Worm (Caenorhabditis elegans) whole organism, late embryonic: ENCODE measurements around the gene C05D9.9.

ENCODE experiments used
- C08G9.2 ChIP-seq: sonication (generic microtip); optimal IDR thresholded peaks from 2 replicates; lab custom pipeline; 2016; ENCODE audit warnings: mild to moderate bottlenecking, missing genetic modification characterization, moderate library complexity, missing compliant biosample characterization
- C38D4.7 ChIP-seq: fragments of 200-800 bp; sonication (Bioruptor generic); optimal IDR thresholded peaks from 2 replicates; lab custom pipeline; 2018; ENCODE audit warnings: mild to moderate bottlenecking, missing genetic modification characterization, moderate library complexity, missing compliant biosample characterization
- K02D7.2 ChIP-seq: sonication (generic microtip); optimal IDR thresholded peaks from 2 replicates; lab custom pipeline; 2017; ENCODE audit warnings: mild to moderate bottlenecking, missing genetic modification characterization, missing compliant biosample characterization
- K09A11.1 ChIP-seq: sonication (generic microtip); optimal IDR thresholded peaks from 2 replicates; lab custom pipeline; 2017; ENCODE audit warnings: antibody characterized with exemption, mild to moderate bottlenecking, missing genetic modification characterization, missing compliant biosample characterization; ENCODE audit not compliant: insufficient read depth
- T23F11.4 ChIP-seq: fragments of 200-800 bp; sonication (Bioruptor generic); optimal IDR thresholded peaks from 2 replicates; lab custom pipeline; 2018; ENCODE audit warnings: mild to moderate bottlenecking, missing genetic modification characterization, missing compliant biosample characterization
- Y22D7AL.16 ChIP-seq: sonication (generic microtip); optimal IDR thresholded peaks from 2 replicates; lab custom pipeline; 2016; ENCODE audit warnings: missing genetic modification characterization, missing compliant biosample characterization
- ceh-14 ChIP-seq: sonication (generic microtip); optimal IDR thresholded peaks from 2 replicates; lab custom pipeline; 2016; ENCODE audit warnings: missing genotype, missing genetic modification characterization, missing compliant biosample characterization
- ceh-19 ChIP-seq: fragments of 200-800 bp; sonication (Bioruptor generic); optimal IDR thresholded peaks from 2 replicates; lab custom pipeline; 2018; ENCODE audit warnings: mild to moderate bottlenecking, missing genetic modification characterization, missing compliant biosample characterization
- ceh-2 ChIP-seq: sonication (generic microtip); optimal IDR thresholded peaks from 2 replicates; lab custom pipeline; 2016; ENCODE audit warnings: missing genotype, missing genetic modification characterization, missing compliant biosample characterization
- ceh-24 ChIP-seq: sonication (generic microtip); optimal IDR thresholded peaks from 2 replicates; lab custom pipeline; 2016; ENCODE audit warnings: mild to moderate bottlenecking, missing genetic modification characterization, missing compliant biosample characterization
- ceh-31 ChIP-seq: sonication (generic microtip); optimal IDR thresholded peaks from 2 replicates; lab custom pipeline; 2016; ENCODE audit warnings: missing genetic modification characterization, missing compliant biosample characterization
- ceh-34 ChIP-seq: sonication (generic microtip); optimal IDR thresholded peaks from 2 replicates; lab custom pipeline; 2016; ENCODE audit warnings: mild to moderate bottlenecking, missing genetic modification characterization, missing compliant biosample characterization
- ceh-6 ChIP-seq: fragments of 200-800 bp; sonication (Bioruptor generic); optimal IDR thresholded peaks from 2 replicates; lab custom pipeline; 2018; ENCODE audit warnings: mild to moderate bottlenecking, missing genetic modification characterization, missing compliant biosample characterization
- ceh-9 ChIP-seq: sonication (generic microtip); optimal IDR thresholded peaks from 2 replicates; lab custom pipeline; 2016; ENCODE audit warnings: mild to moderate bottlenecking, missing genetic modification characterization, inconsistent platforms, missing compliant biosample characterization
- che-1 ChIP-seq: sonication (generic microtip); optimal IDR thresholded peaks from 2 replicates; lab custom pipeline; 2016; ENCODE audit warnings: mild to moderate bottlenecking, missing genetic modification characterization, missing compliant biosample characterization
- dmd-4 ChIP-seq: sonication (generic microtip); optimal IDR thresholded peaks from 2 replicates; lab custom pipeline; 2016; ENCODE audit warnings: borderline replicate concordance, missing genetic modification characterization, missing compliant biosample characterization
- dve-1 ChIP-seq: sonication (generic microtip); optimal IDR thresholded peaks from 2 replicates; lab custom pipeline; 2017; ENCODE audit warnings: antibody characterized with exemption, mild to moderate bottlenecking, missing genetic modification characterization, missing compliant biosample characterization
- elt-2 ChIP-seq: sonication (generic microtip); optimal IDR thresholded peaks from 2 replicates; lab custom pipeline; 2016; ENCODE audit warnings: missing genetic modification reagents, missing genetic modification characterization, missing compliant biosample characterization
- elt-4 ChIP-seq: sonication (generic microtip); optimal IDR thresholded peaks from 2 replicates; lab custom pipeline; 2016; ENCODE audit warnings: missing genetic modification characterization, missing compliant biosample characterization
- ets-4 ChIP-seq: sonication (generic microtip); optimal IDR thresholded peaks from 2 replicates; lab custom pipeline; 2016; ENCODE audit warnings: missing genetic modification characterization, missing compliant biosample characterization
- eyg-1 ChIP-seq: sonication (generic microtip); optimal IDR thresholded peaks from 2 replicates; lab custom pipeline; 2016; ENCODE audit warnings: missing genotype, missing genetic modification characterization, missing compliant biosample characterization
- fax-1 ChIP-seq: sonication (generic microtip); optimal IDR thresholded peaks from 2 replicates; lab custom pipeline; 2016; ENCODE audit warnings: missing genotype, missing genetic modification characterization, missing compliant biosample characterization
- fkh-10 ChIP-seq: fragments of 150-350 bp; optimal IDR thresholded peaks from 2 replicates; lab custom pipeline; 2014; ENCODE audit warnings: missing biosample characterization, missing genetic modification reagents, missing genetic modification characterization
- fkh-6 ChIP-seq: sonication (generic microtip); optimal IDR thresholded peaks from 2 replicates; lab custom pipeline; 2016; ENCODE audit warnings: missing genetic modification characterization, missing compliant biosample characterization
- gmeb-2 ChIP-seq: sonication (generic microtip); optimal IDR thresholded peaks from 2 replicates; lab custom pipeline; 2016; ENCODE audit warnings: missing genetic modification characterization, inconsistent platforms, missing compliant biosample characterization
- hlh-13 ChIP-seq: fragments of 200-800 bp; sonication (Bioruptor generic); optimal IDR thresholded peaks from 2 replicates; lab custom pipeline; 2018; ENCODE audit warnings: mild to moderate bottlenecking, missing genetic modification characterization, missing compliant biosample characterization
- hlh-15 ChIP-seq: sonication (generic microtip); optimal IDR thresholded peaks from 2 replicates; lab custom pipeline; 2016; ENCODE audit warnings: missing genetic modification characterization, missing compliant biosample characterization
- hlh-6 ChIP-seq: sonication (generic microtip); optimal IDR thresholded peaks from 2 replicates; lab custom pipeline; 2016; ENCODE audit warnings: missing genotype, missing genetic modification characterization, missing compliant biosample characterization
- hlh-8 ChIP-seq: sonication (generic microtip); optimal IDR thresholded peaks from 2 replicates; lab custom pipeline; 2016; ENCODE audit warnings: missing genotype, missing genetic modification characterization, missing compliant biosample characterization
- lim-6 ChIP-seq: sonication (generic microtip); optimal IDR thresholded peaks from 2 replicates; lab custom pipeline; 2016; ENCODE audit warnings: missing genetic modification characterization, missing compliant biosample characterization
- lin-11 ChIP-seq: fragments of 200-800 bp; sonication (Bioruptor generic); optimal IDR thresholded peaks from 2 replicates; lab custom pipeline; 2018; ENCODE audit warnings: mild to moderate bottlenecking, missing genetic modification characterization, missing compliant biosample characterization
- madf-2 ChIP-seq: sonication (generic microtip); optimal IDR thresholded peaks from 2 replicates; lab custom pipeline; 2017; ENCODE audit warnings: missing genetic modification characterization, missing compliant biosample characterization
- mec-3 ChIP-seq: sonication (generic microtip); optimal IDR thresholded peaks from 2 replicates; lab custom pipeline; 2016; ENCODE audit warnings: borderline replicate concordance, missing genetic modification characterization, missing compliant biosample characterization
- nfya-1 ChIP-seq: sonication (generic microtip); optimal IDR thresholded peaks from 2 replicates; lab custom pipeline; 2017; ENCODE audit warnings: missing genetic modification characterization, mild to moderate bottlenecking, missing compliant biosample characterization, antibody characterized with exemption, moderate library complexity
- nhr-11 ChIP-seq: fragments of 150-350 bp; optimal IDR thresholded peaks from 2 replicates; lab custom pipeline; 2014; ENCODE audit warnings: missing biosample characterization, missing genetic modification characterization
- nhr-232 ChIP-seq: sonication (generic microtip); optimal IDR thresholded peaks from 2 replicates; lab custom pipeline; 2016; ENCODE audit warnings: missing genetic modification characterization, missing compliant biosample characterization
- npax-4 ChIP-seq: sonication (generic microtip); optimal IDR thresholded peaks from 2 replicates; lab custom pipeline; 2016; ENCODE audit warnings: missing genetic modification characterization, missing compliant biosample characterization
- odd-2 ChIP-seq: sonication (generic microtip); optimal IDR thresholded peaks from 2 replicates; lab custom pipeline; 2017; ENCODE audit warnings: antibody characterized with exemption, mild to moderate bottlenecking, missing genetic modification characterization, missing compliant biosample characterization
- pag-3 ChIP-seq: sonication (generic microtip); optimal IDR thresholded peaks from 2 replicates; lab custom pipeline; 2016; ENCODE audit warnings: missing compliant biosample characterization, missing genetic modification characterization, borderline replicate concordance
- pat-9 ChIP-seq: fragments of 200-800 bp; sonication (Bioruptor generic); optimal IDR thresholded peaks from 2 replicates; lab custom pipeline; 2018; ENCODE audit warnings: mild to moderate bottlenecking, missing genetic modification characterization, moderate library complexity, missing compliant biosample characterization
- pax-1 ChIP-seq: fragments of 150-350 bp; optimal IDR thresholded peaks from 2 replicates; lab custom pipeline; 2014; ENCODE audit warnings: missing biosample characterization, missing genetic modification characterization
- pha-4 ChIP-seq: fragments of 150-350 bp; optimal IDR thresholded peaks from 2 replicates; lab custom pipeline; 2018; ENCODE audit warnings: missing biosample characterization, missing genetic modification reagents, missing genetic modification characterization
- pqm-1 ChIP-seq: sonication (generic microtip); optimal IDR thresholded peaks from 2 replicates; lab custom pipeline; 2016; ENCODE audit warnings: missing genetic modification characterization, missing compliant biosample characterization
- pros-1 ChIP-seq: fragments of 150-350 bp; optimal IDR thresholded peaks from 2 replicates; lab custom pipeline; 2014; ENCODE audit warnings: missing biosample characterization, missing genetic modification reagents, missing genetic modification characterization
- ref-2 ChIP-seq: sonication (generic microtip); optimal IDR thresholded peaks from 2 replicates; lab custom pipeline; 2016; ENCODE audit warnings: missing genetic modification characterization, missing compliant biosample characterization
- rnt-1 ChIP-seq: sonication (generic microtip); optimal IDR thresholded peaks from 2 replicates; lab custom pipeline; 2016; ENCODE audit warnings: missing genetic modification characterization, missing compliant biosample characterization
- sdc-2 ChIP-seq: sonication (generic microtip); optimal IDR thresholded peaks from 2 replicates; lab custom pipeline; 2016; ENCODE audit warnings: missing genotype, missing genetic modification characterization, missing compliant biosample characterization
- sox-2 ChIP-seq: fragments of 200-800 bp; sonication (Bioruptor generic); IDR thresholded peaks from 2 replicates; pipeline ENCODE4 v1.3.6; 2022; ENCODE audit warnings: missing genetic modification reagents, missing genetic modification characterization, missing compliant biosample characterization
- syd-9 ChIP-seq: sonication (generic microtip); optimal IDR thresholded peaks from 2 replicates; lab custom pipeline; 2016; ENCODE audit warnings: mild to moderate bottlenecking, missing genetic modification characterization, moderate library complexity, missing compliant biosample characterization
- tbx-2 ChIP-seq: sonication (generic microtip); optimal IDR thresholded peaks from 2 replicates; lab custom pipeline; 2016; ENCODE audit warnings: missing genetic modification characterization, missing compliant biosample characterization
- tbx-7 ChIP-seq: sonication (generic microtip); optimal IDR thresholded peaks from 2 replicates; lab custom pipeline; 2016; ENCODE audit warnings: missing genotype, missing genetic modification characterization, missing compliant biosample characterization
- ttx-3 ChIP-seq: sonication (generic microtip); optimal IDR thresholded peaks from 2 replicates; lab custom pipeline; 2016; ENCODE audit warnings: missing genetic modification reagents, missing genetic modification characterization, missing compliant biosample characterization
- unc-86 ChIP-seq: sonication (generic microtip); optimal IDR thresholded peaks from 2 replicates; lab custom pipeline; 2016; ENCODE audit warnings: missing genetic modification characterization, missing compliant biosample characterization
- ztf-16 ChIP-seq: sonication (generic microtip); optimal IDR thresholded peaks from 2 replicates; lab custom pipeline; 2017; ENCODE audit warnings: missing genetic modification characterization, missing compliant biosample characterization

The C05D9.9 gene

ce11 chrX:1093154-1093553, 30.9 kb downstream of the C05D9.9 start:
- TF ChIP-seq elt-4 (tag; lab: Kevin White, UChicago) (no peak), hlh-13 (no peak), ttx-3 (tag; lab: Kevin White, UChicago) (no peak), nhr-11 (tag; lab: Kevin White, UChicago) (no peak), tbx-7 (tag; lab: Kevin White, UChicago) (no peak), odd-2 (tag; lab: Kevin White, UChicago) (no peak), Y22D7AL.16 (tag; lab: Kevin White, UChicago) (no peak), gmeb-2 (tag; lab: Kevin White, UChicago) (no peak), lin-11 (tag; lab: Kevin White, UChicago) (no peak), ceh-31 (tag; lab: Kevin White, UChicago) (peak; percentile 93), C08G9.2 (tag; lab: Kevin White, UChicago) (peak; percentile 49), eyg-1 (tag; lab: Kevin White, UChicago) (no peak), sdc-2 (tag; lab: Kevin White, UChicago) (peak; percentile 88), ceh-34 (peak; percentile 91), C38D4.7 (GFP tag; lab: Kevin White, UChicago) (no peak), ceh-6 (GFP tag; lab: Kevin White, UChicago) (no peak), K09A11.1 (tag; lab: Kevin White, UChicago) (peak; percentile 7), dve-1 (tag; lab: Kevin White, UChicago) (peak; percentile 72), tbx-2 (peak; percentile 85), sox-2 (GFP tag; lab: Robert Waterston, UW) (peak; percentile 70), lim-6 (tag; lab: Kevin White, UChicago) (no peak), mec-3 (tag; lab: Kevin White, UChicago) (no peak), hlh-15 (tag; lab: Kevin White, UChicago) (no peak), pros-1 (tag; lab: Kevin White, UChicago) (peak; percentile 79), unc-86 (no peak), dmd-4 (no peak), hlh-6 (peak; percentile 71), T23F11.4 (GFP tag; lab: Kevin White, UChicago) (no peak), rnt-1 (tag; lab: Kevin White, UChicago) (peak; percentile 70), ceh-2 (tag; lab: Kevin White, UChicago) (peak; percentile 80), ceh-14 (tag; lab: Kevin White, UChicago) (peak; percentile 66), ceh-9 (tag; lab: Kevin White, UChicago) (no peak), madf-2 (tag; lab: Kevin White, UChicago) (peak; percentile 63), ceh-24 (tag; lab: Kevin White, UChicago) (no peak), K02D7.2 (tag; lab: Kevin White, UChicago) (no peak), pat-9 (no peak), ref-2 (tag; lab: Kevin White, UChicago) (peak; percentile 74), ztf-16 (peak; percentile 38), fax-1 (tag; lab: Kevin White, UChicago) (peak; percentile 43), elt-2 (tag; lab: Kevin White, UChicago) (peak; percentile 35), che-1 (tag; lab: Kevin White, UChicago) (no peak), pha-4 (tag; lab: Kevin White, UChicago) (no peak), npax-4 (tag; lab: Kevin White, UChicago) (no peak), ceh-19 (GFP tag; lab: Kevin White, UChicago) (peak; percentile 8), pag-3 (tag; lab: Kevin White, UChicago) (no peak), ets-4 (tag; lab: Kevin White, UChicago) (peak; percentile 64), syd-9 (tag; lab: Kevin White, UChicago) (peak; percentile 51), pqm-1 (tag; lab: Kevin White, UChicago) (peak; percentile 55), pax-1 (tag; lab: Kevin White, UChicago) (no peak), fkh-6 (tag; lab: Kevin White, UChicago) (peak; percentile 1), nfya-1 (tag; lab: Kevin White, UChicago) (peak; percentile 95), nhr-232 (peak; percentile 3), hlh-8 (tag; lab: Kevin White, UChicago) (peak; percentile 86), fkh-10 (no peak)
